Worm (Caenorhabditis elegans) whole organism, L1 larva: ENCODE data around the gene irld-67.

Experiments used
- blmp-1 ChIP-seq: fragments of 150-350 bp; optimal IDR thresholded peaks from 2 replicates; lab custom pipeline; 2014; ENCODE audit warnings: missing biosample characterization, missing genetic modification characterization
- elt-3 ChIP-seq, 6 experiments: fragments of 150-350 bp in 1 of 6; sonication (generic microtip); optimal IDR thresholded peaks; 2 replicates each; lab custom pipeline; 2017 to 2018; ENCODE audit warnings: missing biosample characterization in 6 of 6, missing genetic modification characterization in 6 of 6, inconsistent platforms in 1 of 6
- hlh-4 ChIP-seq: sonication (generic microtip); optimal IDR thresholded peaks from 2 replicates; lab custom pipeline; 2016; ENCODE audit warnings: mild to moderate bottlenecking, missing genetic modification characterization, missing compliant biosample characterization
- lin-39 ChIP-seq: fragments of 150-350 bp; optimal IDR thresholded peaks from 2 replicates; lab custom pipeline; 2014; ENCODE audit warnings: missing biosample characterization, missing genetic modification reagents, missing genetic modification characterization
- lsy-2 ChIP-seq, 2 experiments: fragments of 150-350 bp; optimal IDR thresholded peaks; 2 replicates each; lab custom pipeline; 2014; ENCODE audit warnings: missing biosample characterization in 2 of 2, missing genetic modification characterization in 2 of 2
- nhr-11 ChIP-seq: fragments of 150-350 bp; optimal IDR thresholded peaks from 2 replicates; lab custom pipeline; 2014; ENCODE audit warnings: missing biosample characterization, missing genetic modification characterization
- nhr-12 ChIP-seq: sonication (generic microtip); optimal IDR thresholded peaks from 2 replicates; lab custom pipeline; 2017; ENCODE audit warnings: missing biosample characterization, missing genetic modification characterization
- nhr-237 ChIP-seq: fragments of 150-350 bp; optimal IDR thresholded peaks from 2 replicates; lab custom pipeline; 2014; ENCODE audit warnings: missing biosample characterization, missing genetic modification characterization
- nhr-28 ChIP-seq: fragments of 150-350 bp; optimal IDR thresholded peaks from 2 replicates; lab custom pipeline; 2014; ENCODE audit warnings: missing biosample characterization, missing genetic modification characterization
- nhr-77 ChIP-seq: fragments of 150-350 bp; optimal IDR thresholded peaks from 2 replicates; lab custom pipeline; 2014; ENCODE audit warnings: missing biosample characterization, missing genetic modification characterization
- nhr-85 ChIP-seq: sonication (generic microtip); peaks from one replicate; lab custom pipeline; 2016; ENCODE audit warnings: missing genetic modification characterization, inconsistent platforms, missing compliant biosample characterization
- pqm-1 ChIP-seq: sonication (generic microtip); optimal IDR thresholded peaks from 3 replicates; lab custom pipeline; 2017; ENCODE audit warnings: missing biosample characterization, missing genetic modification characterization
- unc-98 ChIP-seq: fragments of 200-800 bp; sonication (Bioruptor generic); IDR thresholded peaks from 2 replicates; pipeline ENCODE4 v1.3.6; 2022; ENCODE audit warnings: missing genetic modification characterization, missing compliant biosample characterization
- vab-15 ChIP-seq: sonication (generic microtip); optimal IDR thresholded peaks from 2 replicates; lab custom pipeline; 2017; ENCODE audit warnings: missing genotype, mild to moderate bottlenecking, missing genetic modification characterization, missing compliant biosample characterization

DNA sequence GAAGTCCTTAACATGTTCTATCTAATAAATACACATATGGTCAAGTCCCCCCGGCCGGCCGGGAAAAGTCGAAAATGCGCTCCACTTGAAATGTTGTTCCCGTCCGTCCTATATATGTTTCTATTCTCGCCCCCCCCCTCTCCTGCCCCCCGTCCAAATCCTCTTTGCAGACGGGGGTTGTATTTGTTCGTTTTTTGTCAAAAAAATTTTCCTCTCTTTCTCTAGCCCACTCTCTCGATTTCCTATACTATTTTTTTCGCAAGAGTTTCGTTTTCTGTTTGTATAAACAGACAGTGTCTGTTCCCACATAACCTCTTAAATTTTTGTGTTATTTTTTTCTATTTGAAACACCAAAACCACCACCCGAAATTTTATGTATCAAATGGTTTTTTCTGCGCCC is 32.8 kb upstream of the irld-67 start:
- TF ChIP-seq nhr-28 (tag; lab: Kevin White, UChicago) (no peak), nhr-11 (no peak), nhr-77 (peak; percentile 31), lsy-2 (tag; optimal IDR thresholded peaks at IDR 0.05; lab: Kevin White, UChicago) (peak; percentile 8 to 20), hlh-4 (no peak), nhr-12 (no peak), blmp-1 (tag; lab: Kevin White, UChicago) (peak; percentile 8), unc-98 (no peak), nhr-237 (no peak), lin-39 (no peak), vab-15 (tag; lab: Kevin White, UChicago) (no peak), elt-3 (tag; optimal IDR thresholded peaks at IDR 0.05; lab: Kevin White, UChicago) (no peak), pqm-1 (tag; lab: Kevin White, UChicago) (no peak), nhr-85 (tag; lab: Kevin White, UChicago) (peak; percentile 68)
